Worm (Caenorhabditis elegans) whole organism, L1 larva: Measurements from ENCODE around the gene F55G11.8.
A peak's percentile ranks its signal among the peaks of the same experiment; 100 is the strongest.

Experiments
- C34B4.2 ChIP-seq: sonication (generic microtip); optimal IDR thresholded peaks from 2 replicates; lab custom pipeline; 2017; ENCODE audit warnings: mild to moderate bottlenecking, missing genetic modification characterization, missing compliant biosample characterization
- blmp-1 ChIP-seq: fragments of 150-350 bp; optimal IDR thresholded peaks from 2 replicates; lab custom pipeline; 2014; ENCODE audit warnings: missing biosample characterization, missing genetic modification characterization
- egl-27 ChIP-seq, 2 experiments: fragments of 150-350 bp in 1 of 2; sonication (generic microtip); optimal IDR thresholded peaks; 3 replicates each; lab custom pipeline; 2017 to 2018; ENCODE audit warnings: missing biosample characterization in 2 of 2, missing genetic modification characterization in 2 of 2, missing genetic modification reagents in 2 of 2
- nhr-11 ChIP-seq: fragments of 150-350 bp; optimal IDR thresholded peaks from 2 replicates; lab custom pipeline; 2014; ENCODE audit warnings: missing biosample characterization, missing genetic modification characterization
- nhr-237 ChIP-seq: fragments of 150-350 bp; optimal IDR thresholded peaks from 2 replicates; lab custom pipeline; 2014; ENCODE audit warnings: missing biosample characterization, missing genetic modification characterization
- nhr-90 ChIP-seq: sonication (generic microtip); optimal IDR thresholded peaks from 2 replicates; lab custom pipeline; 2016; ENCODE audit warnings: mild to moderate bottlenecking, missing genetic modification characterization, missing compliant biosample characterization; ENCODE audit not compliant: poor library complexity
- rnt-1 ChIP-seq: sonication (generic microtip); optimal IDR thresholded peaks from 2 replicates; lab custom pipeline; 2016; ENCODE audit warnings: mild to moderate bottlenecking, missing genetic modification characterization, moderate library complexity, missing compliant biosample characterization
- skn-1 ChIP-seq: fragments of 150-350 bp; optimal IDR thresholded peaks from 2 replicates; lab custom pipeline; 2014; ENCODE audit warnings: missing biosample characterization, missing genetic modification characterization
- sox-4 ChIP-seq: sonication (generic microtip); optimal IDR thresholded peaks from 2 replicates; lab custom pipeline; 2016; ENCODE audit warnings: missing genetic modification characterization, missing compliant biosample characterization
- tbx-2 ChIP-seq: sonication (generic microtip); optimal IDR thresholded peaks from 2 replicates; lab custom pipeline; 2016; ENCODE audit warnings: missing genetic modification characterization, missing compliant biosample characterization

DNA sequence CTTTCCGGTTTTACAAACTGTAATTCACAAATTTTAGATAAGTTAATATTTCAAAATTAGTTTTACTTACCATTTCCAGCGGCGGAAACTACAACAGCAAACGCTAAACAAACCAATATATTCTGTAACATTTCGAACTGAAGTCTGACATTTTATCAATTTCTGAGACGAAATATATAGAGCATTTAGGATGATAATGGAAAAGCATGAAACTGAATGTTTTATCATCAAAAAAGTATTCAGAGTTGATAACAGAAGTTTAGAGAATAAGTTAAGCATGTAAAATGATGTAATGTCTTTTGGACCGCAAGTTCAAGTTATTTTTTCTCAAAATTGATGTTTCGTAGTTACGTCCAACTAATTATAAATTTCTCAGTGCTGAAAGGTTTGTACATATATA is 6.5 kb downstream of the F55G11.8 start, which contains the start of gene F55G11.2:
- no peak for TF ChIP-seq nhr-237 (tag; lab: Kevin White, UChicago)
- TF ChIP-seq sox-4 = no peak
- TF ChIP-seq egl-27 (tag; optimal IDR thresholded peaks at IDR 0.05; lab: Kevin White, UChicago) = no peak
- TF ChIP-seq rnt-1 (tag; lab: Kevin White, UChicago) = no peak
- no peak for TF ChIP-seq tbx-2 (tag; lab: Kevin White, UChicago)
- no peak for TF ChIP-seq nhr-11 (tag; lab: Kevin White, UChicago)
- TF ChIP-seq blmp-1 (tag; lab: Kevin White, UChicago) = no peak
- no peak for TF ChIP-seq nhr-90 (tag; lab: Kevin White, UChicago)
- no peak for TF ChIP-seq C34B4.2 (tag; lab: Kevin White, UChicago)
- TF ChIP-seq skn-1 (tag; lab: Kevin White, UChicago) = peak; percentile 6
